Worm (Caenorhabditis elegans): ENCODE measurements around the gene dnj-23.

DNA sequence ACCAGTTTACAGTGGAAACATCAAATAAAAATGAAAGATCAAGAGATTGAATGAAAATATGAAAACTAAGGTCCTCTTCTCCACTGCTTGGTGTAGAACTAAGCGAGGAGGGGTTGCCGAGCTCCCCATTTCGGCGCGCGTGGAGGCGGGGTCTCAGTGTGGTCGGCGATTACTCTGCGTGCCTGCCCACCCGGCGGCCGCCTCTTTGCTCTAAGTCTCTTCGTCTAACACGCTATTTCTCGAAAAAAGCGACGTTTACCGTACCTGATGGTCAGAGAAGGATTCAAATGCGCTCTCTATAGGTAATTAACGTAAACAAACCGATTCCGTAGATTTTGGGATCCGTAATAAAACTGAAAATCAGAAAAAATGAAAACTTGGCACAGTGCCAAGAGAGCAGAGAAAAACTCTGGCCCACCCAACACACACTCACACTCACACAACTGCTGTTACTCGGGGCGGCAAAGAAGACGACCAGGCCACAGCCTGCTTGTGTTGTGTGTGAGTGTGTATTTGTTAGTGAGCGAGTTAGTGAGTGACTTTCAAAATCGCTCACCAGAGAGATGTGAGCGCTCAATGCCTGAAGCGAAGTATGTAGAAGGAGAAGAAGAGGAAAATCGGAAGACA is 46.7 kb downstream of the dnj-23 start:
- TF ChIP-seq ztf-11 (tag; optimal IDR thresholded peaks at IDR 0.05) (no peak), sptf-1 (tag; optimal IDR thresholded peaks at IDR 0.05) (peak; percentile 49), hlh-1 (tag; optimal IDR thresholded peaks at IDR 0.05) (peak; percentile 92), snpc-4 (tag; optimal IDR thresholded peaks at IDR 0.05) (no peak), nhr-237 (tag; optimal IDR thresholded peaks at IDR 0.05) (peak; percentile 22), M03D4.4 (tag; optimal IDR thresholded peaks at IDR 0.05) (no peak), unc-39 (tag; optimal IDR thresholded peaks at IDR 0.05) (no peak), unc-120 (tag; optimal IDR thresholded peaks at IDR 0.05; ENCODE audit: poor library complexity, severe bottlenecking) (no peak), elt-3 (tag; optimal IDR thresholded peaks at IDR 0.05) (no peak)

All from whole organism, mixed stage, embryonic.